Fruit fly (Drosophila melanogaster): Measurements from ENCODE around the gene CG15025.

Gene CG15025

dm6 chr3R:19463016-19463664 lies 27.8 kb downstream of the CG15025 start, which contains the start of gene Scsalpha2 (continued):
- no peak for TF ChIP-seq Sry-β (GFP tag; optimal IDR thresholded peaks at IDR 0.05)
- no peak for TF ChIP-seq YL-1 (GFP tag; optimal IDR thresholded peaks at IDR 0.05)
- no peak for TF ChIP-seq Hr51 (GFP tag; optimal IDR thresholded peaks at IDR 0.05)
- no peak for TF ChIP-seq MESR4 (GFP tag; optimal IDR thresholded peaks at IDR 0.05)
- TF ChIP-seq Abd-B (GFP tag; optimal IDR thresholded peaks at IDR 0.05): no peak
- TF ChIP-seq ranshi (GFP tag; IDR thresholded peaks at IDR 0.05): no peak
- peak; percentile 61 for TF ChIP-seq onecut (GFP tag; IDR thresholded peaks at IDR 0.05)
- peak; percentile 19 for TF ChIP-seq gem (tag; optimal IDR thresholded peaks at IDR 0.05)
- peak; percentile 35; the same call in 1 of the 3 replicates for TF ChIP-seq zfh1 (GFP tag; IDR thresholded peaks at IDR 0.05)
- TF ChIP-seq Mes4 (GFP tag; optimal IDR thresholded peaks at IDR 0.05): no peak
- no peak for TF ChIP-seq CG8765 (GFP tag; IDR thresholded peaks at IDR 0.05)
- no peak for TF ChIP-seq CG1233 (GFP tag; optimal IDR thresholded peaks at IDR 0.05)
- no peak for TF ChIP-seq CG13624 (GFP tag; optimal IDR thresholded peaks at IDR 0.05)
- no peak for TF ChIP-seq bigmax (GFP tag; optimal IDR thresholded peaks at IDR 0.05)
- no peak for TF ChIP-seq dimm (GFP tag; IDR thresholded peaks at IDR 0.05)
- peak; percentile 49 for TF ChIP-seq CG9437 (GFP tag; optimal IDR thresholded peaks at IDR 0.05)
- TF ChIP-seq vvl (GFP tag; IDR thresholded peaks at IDR 0.05): peak; percentile 52; the same call in 1 of the 2 replicates
- no peak for TF ChIP-seq emc (GFP tag; optimal IDR thresholded peaks at IDR 0.05)
- TF ChIP-seq bsh (GFP tag; optimal IDR thresholded peaks at IDR 0.05): peak in 1 of 2 experiments; percentile 2
- TF ChIP-seq ap (GFP tag; IDR thresholded peaks at IDR 0.05): no peak
- peak; percentile 98 for TF ChIP-seq pfk (GFP tag; optimal IDR thresholded peaks at IDR 0.05)
- peak; percentile 13 for TF ChIP-seq PHDP (tag; optimal IDR thresholded peaks at IDR 0.05)
- TF ChIP-seq her (GFP tag; optimal IDR thresholded peaks at IDR 0.05): peak; percentile 3
- peak; percentile 28 for TF ChIP-seq Med (GFP tag)
- no peak for TF ChIP-seq CG12155 (GFP tag; optimal IDR thresholded peaks at IDR 0.05)
- TF ChIP-seq Tbp (GFP tag; optimal IDR thresholded peaks at IDR 0.05): no peak
- TF ChIP-seq CG9215 (GFP tag; IDR thresholded peaks at IDR 0.05): no peak
- peak; percentile 47 for TF ChIP-seq kni (GFP tag; optimal IDR thresholded peaks at IDR 0.05)
- no peak for TF ChIP-seq caup (GFP tag; optimal IDR thresholded peaks at IDR 0.05; ENCODE audit: severe bottlenecking)
- TF ChIP-seq CG33213 (GFP tag; optimal IDR thresholded peaks at IDR 0.05): no peak
- peak; percentile 45 for TF ChIP-seq Nf-YB (GFP tag; optimal IDR thresholded peaks at IDR 0.05)
- peak; percentile 34 for TF ChIP-seq yki (optimal IDR thresholded peaks at IDR 0.05)
- TF ChIP-seq CG2889 (GFP tag; IDR thresholded peaks at IDR 0.05): no peak

- TF ChIP-seq Antp (GFP tag; optimal IDR thresholded peaks at IDR 0.05) (no peak), CG2199 (GFP tag; IDR thresholded peaks at IDR 0.05) (peak; percentile 95), E2f2 (GFP tag; IDR thresholded peaks at IDR 0.05) (no peak), CG17612 (GFP tag; IDR thresholded peaks at IDR 0.05) (peak; percentile 7; the same call in 1 of the 2 replicates), aop (GFP tag; IDR thresholded peaks at IDR 0.05) (no peak), sqz (GFP tag; optimal IDR thresholded peaks at IDR 0.05) (no peak)
Measured at dm6 chr3R:19461218-19461526, 29.7 kb downstream of the CG15025 start.

Measured in whole organism, embryonic.